Worm (Caenorhabditis elegans) whole organism, L4 larva: ENCODE data around the gene pfk-1.1.

Source experiments
- F49E8.2 ChIP-seq: sonication (generic microtip); optimal IDR thresholded peaks from 2 replicates; lab custom pipeline; 2016; ENCODE audit warnings: missing compliant biosample characterization, mild to moderate bottlenecking, missing genetic modification characterization, borderline replicate concordance
- fos-1 ChIP-seq: fragments of 150-350 bp; optimal IDR thresholded peaks from 2 replicates; lab custom pipeline; 2014; ENCODE audit warnings: missing biosample characterization, missing genetic modification characterization
- mep-1 ChIP-seq: fragments of 150-350 bp; sonication (generic microtip); optimal IDR thresholded peaks from 3 replicates; lab custom pipeline; 2014; ENCODE audit warnings: missing biosample characterization, missing genetic modification characterization
- zip-2 ChIP-seq: fragments of 150-350 bp; optimal IDR thresholded peaks from 2 replicates; lab custom pipeline; 2014; ENCODE audit warnings: missing biosample characterization, missing genetic modification characterization

- TF ChIP-seq zip-2 (tag; lab: Kevin White, UChicago) = no peak
- no peak for TF ChIP-seq fos-1 (tag; lab: Kevin White, UChicago)
- TF ChIP-seq mep-1 = no peak
- no peak for TF ChIP-seq F49E8.2
Measured at ce11 chrX:2922602-2923203, 18.0 kb upstream of the pfk-1.1 start.
